Fruit fly (Drosophila melanogaster) whole organism, wandering third instar larva: ENCODE results near the gene Zir.

Source experiments
- CG9705 ChIP-seq: fragments of 200-800 bp; sonication (Bioruptor generic); optimal IDR thresholded peaks from 2 replicates; lab custom pipeline; 2018; ENCODE audit warnings: missing biosample characterization, mild to moderate bottlenecking, missing genetic modification characterization
- Dif ChIP-seq: fragments of 200-275, 200-300 bp; sonication (Bioruptor generic); optimal IDR thresholded peaks from 2 replicates; lab custom pipeline; 2018; ENCODE audit warnings: missing biosample characterization, missing genetic modification characterization; ENCODE audit not compliant: partially characterized antibody
- Hnf4 ChIP-seq: fragments of 200-800 bp; sonication (Bioruptor generic); optimal IDR thresholded peaks from 2 replicates; lab custom pipeline; 2016; ENCODE audit warnings: missing biosample characterization, mild to moderate bottlenecking, missing genetic modification characterization
- Hr78 ChIP-seq: fragments of >200 bp; optimal IDR thresholded peaks from 2 replicates; lab custom pipeline; 2017; ENCODE audit warnings: missing biosample characterization, missing genetic modification characterization
- OdsH ChIP-seq: fragments of 200-800 bp; sonication (Bioruptor generic); optimal IDR thresholded peaks from 2 replicates; lab custom pipeline; 2016; ENCODE audit warnings: missing biosample characterization, mild to moderate bottlenecking, missing genetic modification characterization
- Vsx2 ChIP-seq: fragments of 200-300, 225-300 bp; sonication (Bioruptor generic); optimal IDR thresholded peaks from 2 replicates; lab custom pipeline; 2018; ENCODE audit warnings: missing biosample characterization, missing genetic modification characterization; ENCODE audit not compliant: partially characterized antibody
- br ChIP-seq: fragments of 200-800 bp; sonication (Bioruptor generic); optimal IDR thresholded peaks from 2 replicates; lab custom pipeline; 2016; ENCODE audit warnings: missing biosample characterization, missing genetic modification characterization
- ey ChIP-seq: fragments of 200-800 bp; sonication (Bioruptor generic); optimal IDR thresholded peaks from 2 replicates; lab custom pipeline; 2016; ENCODE audit warnings: missing biosample characterization, missing genetic modification characterization
- h ChIP-seq: fragments of 200-800 bp; sonication (Bioruptor generic); optimal IDR thresholded peaks from 3 replicates; lab custom pipeline; 2016; ENCODE audit warnings: missing biosample characterization, mild to moderate bottlenecking, missing genetic modification characterization
- lola ChIP-seq: fragments of >200 bp; optimal IDR thresholded peaks from 2 replicates; lab custom pipeline; 2017; ENCODE audit warnings: missing biosample characterization, missing genetic modification characterization
- pan ChIP-seq: fragments of >200 bp; optimal IDR thresholded peaks from 2 replicates; lab custom pipeline; 2017
- psq ChIP-seq: fragments of 200-800 bp; sonication (Bioruptor generic); optimal IDR thresholded peaks from 3 replicates; lab custom pipeline; 2017; ENCODE audit warnings: missing biosample characterization, mild to moderate bottlenecking, missing genetic modification characterization, moderate library complexity
- rgr ChIP-seq: fragments of 200-800 bp; sonication (Bioruptor generic); optimal IDR thresholded peaks from 3 replicates; lab custom pipeline; 2016; ENCODE audit warnings: missing biosample characterization, mild to moderate bottlenecking, missing genetic modification characterization
- usp ChIP-seq: fragments of >200 bp; optimal IDR thresholded peaks from 2 replicates; lab custom pipeline; 2017; ENCODE audit warnings: missing biosample characterization, missing genetic modification characterization

DNA sequence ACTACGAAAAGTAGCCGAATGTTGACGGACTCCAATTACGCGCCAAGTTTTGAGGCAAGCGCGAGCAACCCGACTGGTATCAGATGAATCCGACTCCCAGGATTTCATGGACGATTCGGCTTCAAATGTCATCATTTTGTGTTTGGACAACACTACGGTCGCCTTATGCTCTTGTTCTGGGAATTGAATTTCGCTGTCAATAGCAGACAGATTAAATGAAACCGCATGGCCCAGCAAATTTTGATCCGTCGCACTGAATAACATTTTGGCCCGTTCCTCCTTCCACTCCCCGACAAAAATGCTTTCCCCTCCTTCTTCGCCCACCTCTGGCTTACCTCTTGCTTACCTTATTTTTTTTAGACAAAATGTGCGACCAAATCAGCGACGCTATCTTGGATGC, 15.5 kb downstream of the Zir start:
- TF ChIP-seq psq (GFP tag; lab: Kevin White, UChicago) (no peak), Vsx2 (GFP tag; lab: Kevin White, UChicago) (no peak), pan (no peak), br (GFP tag; lab: Kevin White, UChicago) (no peak), h (GFP tag; lab: Kevin White, UChicago) (no peak), Dif (GFP tag; lab: Kevin White, UChicago) (no peak), CG9705 (no peak), Hnf4 (GFP tag; lab: Kevin White, UChicago) (no peak), OdsH (GFP tag; lab: Kevin White, UChicago) (no peak), lola (no peak), rgr (GFP tag; lab: Kevin White, UChicago) (no peak), ey (no peak), usp (GFP tag; lab: Kevin White, UChicago) (no peak), Hr78 (GFP tag; lab: Kevin White, UChicago) (no peak)
